Fruit fly (Drosophila melanogaster) whole organism, prepupa: Measurements from ENCODE around the gene CG18662.

Experiments
- CG16779 ChIP-seq: fragments of 200-800 bp; sonication (Bioruptor generic); optimal IDR thresholded peaks from 3 replicates; lab custom pipeline; 2017; ENCODE audit warnings: missing biosample characterization, mild to moderate bottlenecking, missing genetic modification characterization
- CG6163 ChIP-seq: fragments of 200-800 bp; sonication (Bioruptor generic); IDR thresholded peaks from 3 replicates; pipeline ENCODE4 v1.3.6; 2022; ENCODE audit warnings: missing biosample characterization, missing genetic modification characterization
- Eip78C ChIP-seq: fragments of 200-800 bp; sonication (Bioruptor generic); peaks from one replicate; lab custom pipeline; 2016; ENCODE audit warnings: missing biosample characterization, missing genetic modification characterization
- Eip93F ChIP-seq: fragments of 200-800 bp; sonication (Bioruptor generic); optimal IDR thresholded peaks from 2 replicates; lab custom pipeline; 2016; ENCODE audit warnings: missing biosample characterization, mild to moderate bottlenecking, missing genetic modification characterization
- Gug ChIP-seq: fragments of 200-800 bp; sonication (Bioruptor generic); IDR thresholded peaks from 2 replicates; pipeline ENCODE4 v1.3.6; 2022; ENCODE audit warnings: missing biosample characterization, missing genetic modification characterization
- Hr38 ChIP-seq: sonication (Bioruptor generic); optimal IDR thresholded peaks from 2 replicates; lab custom pipeline; 2016; ENCODE audit warnings: missing biosample characterization, missing genetic modification characterization
- Hr39 ChIP-seq: fragments of 200-800 bp; sonication (Bioruptor generic); optimal IDR thresholded peaks from 2 replicates; lab custom pipeline; 2016; ENCODE audit warnings: missing biosample characterization, missing genetic modification characterization
- Hr4 ChIP-seq: fragments of 200-800 bp; sonication (Bioruptor generic); optimal IDR thresholded peaks from 3 replicates; lab custom pipeline; 2016; ENCODE audit warnings: missing biosample characterization, missing genetic modification characterization
- Lpt ChIP-seq: fragments of 200-800 bp; sonication (Bioruptor generic); optimal IDR thresholded peaks from 3 replicates; lab custom pipeline; 2016; ENCODE audit warnings: missing biosample characterization, missing genetic modification characterization
- Met ChIP-seq: fragments of 200-800 bp; sonication (Bioruptor generic); optimal IDR thresholded peaks from 3 replicates; lab custom pipeline; 2016; ENCODE audit warnings: missing biosample characterization, missing genetic modification characterization
- Sox14 ChIP-seq: fragments of 200-800 bp; sonication (Bioruptor generic); optimal IDR thresholded peaks from 3 replicates; lab custom pipeline; 2016; ENCODE audit warnings: missing biosample characterization, missing genetic modification characterization
- fd59A ChIP-seq: fragments of 200-800 bp; sonication (Bioruptor generic); optimal IDR thresholded peaks from 2 replicates; lab custom pipeline; 2017; ENCODE audit warnings: missing biosample characterization, mild to moderate bottlenecking, missing genetic modification characterization, missing genetic modification reagents
- fd85E ChIP-seq: fragments of 200-800 bp; sonication (Bioruptor generic); optimal IDR thresholded peaks from 3 replicates; lab custom pipeline; 2016; ENCODE audit warnings: missing biosample characterization, missing genetic modification characterization

DNA sequence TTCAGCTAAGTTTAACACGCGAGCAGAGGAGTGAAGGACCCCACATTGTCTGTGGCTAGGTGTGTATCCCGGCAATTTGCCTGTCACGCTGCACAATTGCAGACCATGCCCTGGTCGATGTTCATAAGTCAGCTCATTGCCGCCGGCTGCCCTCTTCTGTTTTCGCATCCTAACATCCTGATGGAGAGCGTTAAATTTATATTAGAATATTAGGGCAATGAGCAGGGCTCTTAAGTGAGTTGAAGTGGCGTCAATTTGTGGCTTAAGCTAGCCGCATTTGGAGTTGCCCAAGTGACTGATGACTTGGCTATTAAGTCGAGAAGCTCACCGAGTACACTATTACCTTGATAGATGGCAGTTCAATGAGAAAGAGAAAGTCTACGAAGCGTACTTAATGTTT, 45.7 kb downstream of the CG18662 start:
- TF ChIP-seq Met (no peak), CG16779 (tag; lab: Kevin White, UChicago) (no peak), Hr4 (GFP tag; lab: Kevin White, UChicago) (no peak), fd85E (no peak), Hr39 (GFP tag; lab: Kevin White, UChicago) (no peak), Gug (GFP tag; lab: Robert Waterston, UW) (no peak), Sox14 (no peak), Lpt (GFP tag; lab: Kevin White, UChicago) (no peak), CG6163 (GFP tag; lab: Robert Waterston, UW) (no peak), Eip93F (GFP tag; lab: Kevin White, UChicago) (no peak), fd59A (no peak), Eip78C (GFP tag; lab: Kevin White, UChicago) (no peak), Hr38 (no peak)
